Worm (Caenorhabditis elegans) whole organism, L2 larva: Measurements from ENCODE around the gene fbxa-71.

Experiments
- crh-2 ChIP-seq: sonication (generic microtip); optimal IDR thresholded peaks from 2 replicates; lab custom pipeline; 2017; ENCODE audit warnings: missing biosample characterization, missing genetic modification characterization
- peb-1 ChIP-seq: fragments of 150-350 bp; optimal IDR thresholded peaks from 2 replicates; lab custom pipeline; 2014; ENCODE audit warnings: missing biosample characterization, missing genetic modification characterization
- skn-1 ChIP-seq: sonication (generic microtip); optimal IDR thresholded peaks from 2 replicates; lab custom pipeline; 2017; ENCODE audit warnings: missing biosample characterization, missing genetic modification characterization
- ztf-4 ChIP-seq: fragments of 150-350 bp; optimal IDR thresholded peaks from 2 replicates; lab custom pipeline; 2014; ENCODE audit warnings: missing biosample characterization, missing genetic modification characterization

DNA sequence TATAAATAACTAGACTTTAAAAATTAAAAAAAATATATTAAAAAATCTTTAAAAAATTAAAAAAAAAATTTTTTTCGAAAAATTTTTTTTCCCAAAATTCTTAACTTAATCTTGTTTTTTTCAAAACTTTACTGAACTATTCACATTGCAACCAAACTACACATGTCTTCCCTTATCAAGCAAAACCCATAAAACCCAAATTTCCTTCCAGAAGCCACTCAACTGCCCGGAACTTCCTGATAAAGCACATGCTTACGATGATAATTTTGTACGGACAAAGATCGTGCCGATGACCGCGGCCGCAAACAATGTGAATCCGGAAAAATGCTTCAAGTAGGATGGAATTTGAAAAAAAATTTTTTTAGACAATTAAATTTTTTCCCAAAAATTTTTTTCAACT, 43.3 kb upstream of the fbxa-71 start:
- TF ChIP-seq skn-1 (tag; lab: Kevin White, UChicago) (no peak), crh-2 (tag; lab: Kevin White, UChicago) (no peak), peb-1 (tag; lab: Kevin White, UChicago) (no peak), ztf-4 (tag; lab: Kevin White, UChicago) (no peak)
